Worm (Caenorhabditis elegans) whole organism, young adult: ENCODE data around the gene T25C12.3.

ENCODE experiments used
- ceh-91 ChIP-seq: fragments of 200-800 bp; sonication (Bioruptor generic); IDR thresholded peaks from 2 replicates; pipeline ENCODE4 v1.3.6; 2022; ENCODE audit warnings: missing genetic modification reagents, missing genetic modification characterization, missing compliant biosample characterization
- egl-44 ChIP-seq: fragments of 200-800 bp; sonication (Bioruptor generic); IDR thresholded peaks from 2 replicates; pipeline ENCODE4 v1.3.6; 2022; ENCODE audit warnings: missing genetic modification reagents, missing genetic modification characterization, missing compliant biosample characterization
- nfya-2 ChIP-seq: fragments of 200-800 bp; sonication (Bioruptor generic); IDR thresholded peaks from 2 replicates; pipeline ENCODE4 v1.3.6; 2022; ENCODE audit warnings: missing genetic modification reagents, missing genetic modification characterization, missing compliant biosample characterization

- no peak for TF ChIP-seq ceh-91 (GFP tag; lab: Robert Waterston, UW)
- no peak for TF ChIP-seq nfya-2 (GFP tag; lab: Robert Waterston, UW)
- TF ChIP-seq egl-44 (GFP tag; lab: Robert Waterston, UW) = no peak
Measured at ce11 chrX:11482134-11482533, 17.7 kb downstream of the T25C12.3 start.
